Worm (Caenorhabditis elegans): ENCODE data around the gene cdh-10.

ce11 chrIV:2393023-2393422 lies 70.1 kb downstream of the cdh-10 start:
- TF ChIP-seq fkh-10 (GFP tag; optimal IDR thresholded peaks at IDR 0.05), result no peak
- no peak for TF ChIP-seq mdl-1 (tag; optimal IDR thresholded peaks at IDR 0.05)
- no peak for TF ChIP-seq egl-43 (GFP tag; IDR thresholded peaks at IDR 0.05)
- TF ChIP-seq pqm-1 (tag; optimal IDR thresholded peaks at IDR 0.05), result no peak

Measured in whole organism, L4 larva.